Fruit fly (Drosophila melanogaster) whole organism, prepupa: Measurements from ENCODE around the gene CG42570.

Source experiments
- Blimp-1 ChIP-seq: fragments of 200-800 bp; sonication (Bioruptor generic); optimal IDR thresholded peaks from 3 replicates; lab custom pipeline; 2017; ENCODE audit warnings: missing biosample characterization, missing genetic modification characterization, mild to moderate bottlenecking, moderate library complexity, missing genetic modification reagents
- CG10631 ChIP-seq: fragments of 200-800 bp; sonication (Bioruptor generic); optimal IDR thresholded peaks from 2 replicates; lab custom pipeline; 2016; ENCODE audit warnings: missing biosample characterization, missing genetic modification characterization
- CG11294 ChIP-seq: fragments of 200-800 bp; sonication (Bioruptor generic); IDR thresholded peaks from 2 replicates; pipeline ENCODE4 v1.3.6; 2022; ENCODE audit warnings: missing biosample characterization, missing genetic modification characterization
- CG11762 ChIP-seq: fragments of 200-800 bp; sonication (Bioruptor generic); optimal IDR thresholded peaks from 3 replicates; lab custom pipeline; 2016; ENCODE audit warnings: missing biosample characterization, missing genetic modification characterization; ENCODE audit not compliant: insufficient read depth
- CG11902 ChIP-seq: fragments of 200-800 bp; sonication (Bioruptor generic); optimal IDR thresholded peaks from 3 replicates; lab custom pipeline; 2016; ENCODE audit warnings: missing biosample characterization, missing genetic modification characterization
- CG15336 ChIP-seq: fragments of 200-800 bp; sonication (Bioruptor generic); IDR thresholded peaks from 2 replicates; pipeline ENCODE4 v1.3.6; 2022; ENCODE audit warnings: missing biosample characterization, missing genetic modification characterization
- CG1621 ChIP-seq: fragments of 200-800 bp; sonication (Bioruptor generic); optimal IDR thresholded peaks from 3 replicates; lab custom pipeline; 2018; ENCODE audit warnings: missing biosample characterization, mild to moderate bottlenecking, missing genetic modification characterization
- CG3032 ChIP-seq: fragments of 200-800 bp; optimal IDR thresholded peaks from 2 replicates; lab custom pipeline; 2019; ENCODE audit warnings: missing biosample characterization, mild to moderate bottlenecking, missing genetic modification characterization, moderate library complexity
- CG31627 ChIP-seq: fragments of 200-800 bp; sonication (Bioruptor generic); optimal IDR thresholded peaks from 3 replicates; lab custom pipeline; 2016; ENCODE audit warnings: missing biosample characterization, missing genetic modification characterization
- CG32006 ChIP-seq: fragments of 200-800 bp; sonication (Bioruptor generic); optimal IDR thresholded peaks from 3 replicates; lab custom pipeline; 2017; ENCODE audit warnings: missing biosample characterization, mild to moderate bottlenecking, missing genetic modification characterization
- CG34406 ChIP-seq: fragments of 200-800 bp; sonication (Bioruptor generic); optimal IDR thresholded peaks from 3 replicates; lab custom pipeline; 2016; ENCODE audit warnings: missing biosample characterization, missing genetic modification characterization
- CG6163 ChIP-seq: fragments of 200-800 bp; sonication (Bioruptor generic); IDR thresholded peaks from 3 replicates; pipeline ENCODE4 v1.3.6; 2022; ENCODE audit warnings: missing biosample characterization, missing genetic modification characterization
- CG6276 ChIP-seq: fragments of 200-800 bp; sonication (Bioruptor generic); optimal IDR thresholded peaks from 2 replicates; lab custom pipeline; 2017; ENCODE audit warnings: missing biosample characterization, mild to moderate bottlenecking, missing genetic modification characterization
- CG6792 ChIP-seq: fragments of 200-800 bp; sonication (Bioruptor generic); optimal IDR thresholded peaks from 3 replicates; lab custom pipeline; 2016; ENCODE audit warnings: missing biosample characterization, missing genetic modification characterization
- CG6808 ChIP-seq: fragments of 200-800 bp; sonication (Bioruptor generic); optimal IDR thresholded peaks from 3 replicates; lab custom pipeline; 2017; ENCODE audit warnings: missing biosample characterization, missing genetic modification characterization, mild to moderate bottlenecking, moderate library complexity, missing genetic modification reagents
- CG6854 ChIP-seq: fragments of 200-800 bp; sonication (Bioruptor generic); optimal IDR thresholded peaks from 2 replicates; lab custom pipeline; 2017; ENCODE audit warnings: missing biosample characterization, mild to moderate bottlenecking, missing genetic modification characterization
- CG8119 ChIP-seq: fragments of 200-800 bp; sonication (Bioruptor generic); IDR thresholded peaks from 3 replicates; pipeline ENCODE4 v1.3.6; 2022; ENCODE audit warnings: missing biosample characterization, missing genetic modification characterization
- CG8319 ChIP-seq: fragments of 200-800 bp; sonication (Bioruptor generic); optimal IDR thresholded peaks from 3 replicates; lab custom pipeline; 2016; ENCODE audit warnings: missing biosample characterization, missing genetic modification characterization
- CG9139 ChIP-seq: fragments of 200-800 bp; sonication (Bioruptor generic); optimal IDR thresholded peaks from 3 replicates; lab custom pipeline; 2017; ENCODE audit warnings: missing biosample characterization, mild to moderate bottlenecking, missing genetic modification characterization
- Eip75B ChIP-seq: fragments of 200-800 bp; sonication (Bioruptor generic); optimal IDR thresholded peaks from 3 replicates; lab custom pipeline; 2016; ENCODE audit warnings: missing biosample characterization, missing genetic modification characterization
- Eip78C ChIP-seq: fragments of 200-800 bp; sonication (Bioruptor generic); peaks from one replicate; lab custom pipeline; 2016; ENCODE audit warnings: missing biosample characterization, missing genetic modification characterization
- Ets21C ChIP-seq: fragments of 200-800 bp; sonication (Bioruptor generic); optimal IDR thresholded peaks from 3 replicates; lab custom pipeline; 2016; ENCODE audit warnings: missing biosample characterization, missing genetic modification characterization
- Gug ChIP-seq: fragments of 200-800 bp; sonication (Bioruptor generic); IDR thresholded peaks from 2 replicates; pipeline ENCODE4 v1.3.6; 2022; ENCODE audit warnings: missing biosample characterization, missing genetic modification characterization
- Hr38 ChIP-seq: sonication (Bioruptor generic); optimal IDR thresholded peaks from 2 replicates; lab custom pipeline; 2016; ENCODE audit warnings: missing biosample characterization, missing genetic modification characterization
- Hr39 ChIP-seq: fragments of 200-800 bp; sonication (Bioruptor generic); optimal IDR thresholded peaks from 2 replicates; lab custom pipeline; 2016; ENCODE audit warnings: missing biosample characterization, missing genetic modification characterization
- Hr4 ChIP-seq: fragments of 200-800 bp; sonication (Bioruptor generic); optimal IDR thresholded peaks from 3 replicates; lab custom pipeline; 2016; ENCODE audit warnings: missing biosample characterization, missing genetic modification characterization
- Lpt ChIP-seq: fragments of 200-800 bp; sonication (Bioruptor generic); optimal IDR thresholded peaks from 3 replicates; lab custom pipeline; 2016; ENCODE audit warnings: missing biosample characterization, missing genetic modification characterization
- Met ChIP-seq: fragments of 200-800 bp; sonication (Bioruptor generic); optimal IDR thresholded peaks from 3 replicates; lab custom pipeline; 2016; ENCODE audit warnings: missing biosample characterization, missing genetic modification characterization
- OdsH ChIP-seq: fragments of 200-800 bp; sonication (Bioruptor generic); optimal IDR thresholded peaks from 3 replicates; lab custom pipeline; 2016; ENCODE audit warnings: missing biosample characterization, missing genetic modification characterization
- Smox ChIP-seq: fragments of 200-800 bp; sonication (Bioruptor generic); optimal IDR thresholded peaks from 3 replicates; lab custom pipeline; 2016; ENCODE audit warnings: missing biosample characterization, missing genetic modification characterization
- Sox102F ChIP-seq: fragments of 200-800 bp; sonication (Bioruptor generic); optimal IDR thresholded peaks from 2 replicates; lab custom pipeline; 2016; ENCODE audit warnings: missing biosample characterization, mild to moderate bottlenecking, missing genetic modification characterization
- cyc ChIP-seq: fragments of 200-800 bp; sonication (Bioruptor generic); optimal IDR thresholded peaks from 3 replicates; lab custom pipeline; 2016; ENCODE audit warnings: missing biosample characterization, missing genetic modification characterization
- dac ChIP-seq: fragments of 200-800 bp; sonication (Bioruptor generic); optimal IDR thresholded peaks from 2 replicates; lab custom pipeline; 2017; ENCODE audit warnings: missing biosample characterization, mild to moderate bottlenecking, missing genetic modification characterization
- dsx ChIP-seq: fragments of 200-800 bp; optimal IDR thresholded peaks from 3 replicates; lab custom pipeline; 2019; ENCODE audit warnings: missing biosample characterization, mild to moderate bottlenecking, missing genetic modification characterization, moderate library complexity; ENCODE audit not compliant: poor library complexity, severe bottlenecking
- eg ChIP-seq: fragments of 200-800 bp; sonication (Bioruptor generic); IDR thresholded peaks from 3 replicates; pipeline ENCODE4 v1.3.6; 2022; ENCODE audit warnings: missing biosample characterization, missing genetic modification characterization
- esn ChIP-seq: fragments of 200-800 bp; sonication (Bioruptor generic); optimal IDR thresholded peaks from 2 replicates; lab custom pipeline; 2016; ENCODE audit warnings: missing biosample characterization, mild to moderate bottlenecking, missing genetic modification characterization, moderate library complexity
- fd85E ChIP-seq: fragments of 200-800 bp; sonication (Bioruptor generic); optimal IDR thresholded peaks from 3 replicates; lab custom pipeline; 2016; ENCODE audit warnings: missing biosample characterization, missing genetic modification characterization
- lz ChIP-seq: fragments of 200-800 bp; sonication (Bioruptor generic); optimal IDR thresholded peaks from 3 replicates; lab custom pipeline; 2016; ENCODE audit warnings: missing biosample characterization, missing genetic modification characterization
- net ChIP-seq: fragments of 200-800 bp; sonication (Bioruptor generic); optimal IDR thresholded peaks from 3 replicates; lab custom pipeline; 2016; ENCODE audit warnings: missing biosample characterization, missing genetic modification characterization
- pdm3 ChIP-seq: fragments of 200-800 bp; sonication (Bioruptor generic); optimal IDR thresholded peaks from 3 replicates; lab custom pipeline; 2016; ENCODE audit warnings: missing biosample characterization, missing genetic modification characterization
- spab ChIP-seq: fragments of 200-800 bp; sonication (Bioruptor generic); optimal IDR thresholded peaks from 2 replicates; lab custom pipeline; 2017; ENCODE audit warnings: missing biosample characterization, mild to moderate bottlenecking, missing genetic modification characterization, missing genetic modification reagents
- ss ChIP-seq, 2 experiments: fragments of 200-800 bp; sonication (Bioruptor generic); optimal IDR thresholded peaks; 2 replicates in 1 of 2; 3 replicates in 1 of 2; lab custom pipeline; 2017 to 2018; ENCODE audit warnings: mild to moderate bottlenecking in 2 of 2, missing biosample characterization in 2 of 2, missing genetic modification characterization in 2 of 2, moderate library complexity in 1 of 2
- svp ChIP-seq: fragments of 200-800 bp; sonication (Bioruptor generic); peaks from one replicate; lab custom pipeline; 2016; ENCODE audit warnings: missing biosample characterization, missing genetic modification characterization
- vri ChIP-seq: fragments of 200-800 bp; sonication (Bioruptor generic); optimal IDR thresholded peaks from 3 replicates; lab custom pipeline; 2016; ENCODE audit warnings: missing biosample characterization, mild to moderate bottlenecking, missing genetic modification characterization

Gene CG42570

dm6 chr3L:15691968-15692367 lies 25.7 kb upstream of the CG42570 start, which contains the start of gene CG34451:
CG34451 (minus strand) TSS chr3L:15692068.
- no peak for TF ChIP-seq svp
- no peak for TF ChIP-seq CG6854 (GFP tag; lab: Kevin White, UChicago)
- no peak for TF ChIP-seq esn (GFP tag; lab: Kevin White, UChicago)
- no peak for TF ChIP-seq CG32006 (GFP tag; lab: Kevin White, UChicago)
- no peak for TF ChIP-seq Hr38 (GFP tag; lab: Kevin White, UChicago)
- no peak for TF ChIP-seq Hr39 (GFP tag; lab: Kevin White, UChicago)
- no peak for TF ChIP-seq CG8119 (GFP tag; lab: Robert Waterston, UW)
- no peak for TF ChIP-seq Gug (GFP tag; lab: Robert Waterston, UW)
- TF ChIP-seq Smox (GFP tag; lab: Kevin White, UChicago): no peak
- TF ChIP-seq CG11762: no peak
- TF ChIP-seq Eip75B: no peak
- TF ChIP-seq OdsH (GFP tag; lab: Kevin White, UChicago): no peak
- no peak for TF ChIP-seq CG8319 (GFP tag; lab: Kevin White, UChicago)
- no peak for TF ChIP-seq spab
- TF ChIP-seq Blimp-1 (GFP tag; lab: Kevin White, UChicago): no peak
- no peak for TF ChIP-seq Eip78C (GFP tag; lab: Kevin White, UChicago)

DNA sequence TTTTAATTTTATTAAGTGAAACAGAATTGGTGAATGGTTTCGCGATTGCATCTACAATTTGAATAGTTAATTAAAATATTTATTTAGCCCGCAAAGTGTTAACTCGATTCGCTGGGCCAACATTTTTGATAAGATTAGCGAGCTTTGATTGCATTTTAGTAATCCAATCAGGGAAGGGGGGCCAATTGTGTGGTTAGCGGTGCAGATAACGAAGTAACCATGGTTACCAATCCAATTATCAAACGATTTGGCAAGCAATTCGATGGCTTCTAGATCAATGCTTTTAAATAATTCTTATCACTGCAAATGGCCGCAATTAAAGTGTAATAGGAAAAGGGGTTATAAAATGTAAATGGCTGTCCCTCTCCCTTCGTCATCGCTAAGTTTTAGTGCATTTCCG lies 25.2 kb upstream of the CG42570 start:
- TF ChIP-seq CG3032 (tag; lab: Kevin White, UChicago) (no peak), CG6808 (GFP tag; lab: Kevin White, UChicago) (no peak), OdsH (GFP tag; lab: Kevin White, UChicago) (no peak), Hr4 (no peak), ss (GFP tag; optimal IDR thresholded peaks at IDR 0.05; lab: Kevin White, UChicago) (no peak), CG15336 (GFP tag; lab: Robert Waterston, UW) (no peak), vri (GFP tag; lab: Kevin White, UChicago) (no peak), Gug (GFP tag; lab: Robert Waterston, UW) (no peak), CG32006 (GFP tag; lab: Kevin White, UChicago) (no peak), dsx (GFP tag; lab: Kevin White, UChicago) (no peak)

DNA sequence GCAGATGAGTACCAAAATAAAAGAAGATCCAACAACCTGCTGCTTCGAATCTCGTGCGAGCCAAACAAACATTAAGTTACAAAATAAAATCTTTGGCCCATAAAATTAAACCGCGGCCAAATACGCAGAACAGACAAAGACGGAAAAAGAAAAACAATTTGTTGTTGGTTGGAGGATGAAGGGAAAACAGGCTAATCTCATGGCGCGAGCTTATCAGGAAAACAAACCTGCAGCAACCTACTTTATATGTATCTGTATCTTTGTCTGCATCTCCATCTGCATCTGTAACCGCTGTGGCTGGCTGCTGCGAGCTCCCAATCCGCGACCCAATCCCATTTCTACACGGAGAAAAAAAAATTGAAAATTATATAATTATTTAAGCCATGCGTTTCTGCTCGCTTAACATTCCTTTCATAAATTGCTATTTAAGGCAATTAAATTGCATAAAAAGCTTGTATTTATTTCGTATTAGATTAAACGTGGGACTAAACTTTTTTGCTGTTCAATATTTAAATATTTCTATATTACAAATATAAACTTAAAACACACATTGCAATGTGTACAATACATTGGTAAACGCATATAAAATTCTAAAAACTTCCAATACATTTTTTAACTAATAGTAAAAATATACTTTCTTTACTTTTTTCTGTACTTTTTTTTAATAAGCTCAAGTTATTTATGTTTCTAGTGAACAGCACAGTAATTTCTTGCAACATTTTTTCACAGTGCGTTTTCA lies 24.7 kb upstream of the CG42570 start:
- TF ChIP-seq CG8319 (GFP tag; lab: Kevin White, UChicago) (no peak), CG11902 (GFP tag; lab: Kevin White, UChicago) (no peak), CG6163 (GFP tag; lab: Robert Waterston, UW) (no peak), dsx (GFP tag; lab: Kevin White, UChicago) (no peak), Hr39 (GFP tag; lab: Kevin White, UChicago) (peak; percentile 1), lz (GFP tag; lab: Kevin White, UChicago) (no peak), CG8119 (GFP tag; lab: Robert Waterston, UW) (no peak), CG11762 (peak; percentile 51), Met (GFP tag; lab: Kevin White, UChicago) (no peak), Lpt (GFP tag; lab: Kevin White, UChicago) (no peak), vri (GFP tag; lab: Kevin White, UChicago) (no peak), CG1621 (tag; lab: Kevin White, UChicago) (no peak), CG11294 (GFP tag; lab: Robert Waterston, UW) (no peak), Hr38 (GFP tag; lab: Kevin White, UChicago) (no peak), CG34406 (GFP tag; lab: Kevin White, UChicago) (peak; percentile 54), CG9139 (GFP tag; lab: Kevin White, UChicago) (no peak), CG6276 (GFP tag; lab: Kevin White, UChicago) (peak; percentile 41), net (no peak), CG10631 (GFP tag; lab: Kevin White, UChicago) (peak; percentile 13), dac (GFP tag; lab: Kevin White, UChicago) (no peak), Sox102F (GFP tag; lab: Kevin White, UChicago) (no peak), ss (GFP tag; optimal IDR thresholded peaks at IDR 0.05; lab: Kevin White, UChicago) (no peak), Blimp-1 (GFP tag; lab: Kevin White, UChicago) (no peak), cyc (GFP tag; lab: Kevin White, UChicago) (peak; percentile 11), pdm3 (GFP tag; lab: Kevin White, UChicago) (peak; percentile 36), spab (peak; percentile 31), fd85E (GFP tag; lab: Kevin White, UChicago) (no peak), eg (GFP tag; lab: Robert Waterston, UW) (no peak), CG6792 (GFP tag; lab: Kevin White, UChicago) (peak; percentile 33), CG3032 (tag; lab: Kevin White, UChicago) (no peak), Ets21C (GFP tag; lab: Kevin White, UChicago) (no peak), CG31627 (GFP tag; lab: Kevin White, UChicago) (no peak), Smox (GFP tag; lab: Kevin White, UChicago) (peak; percentile 13), CG6808 (GFP tag; lab: Kevin White, UChicago) (no peak), Gug (GFP tag; lab: Robert Waterston, UW) (peak; percentile 14; the same call in 1 of the 2 replicates), CG32006 (GFP tag; lab: Kevin White, UChicago) (peak; percentile 70)
